In genomic region chrX:14653486-14653885, ce11 we compare ENCODE assay signal across 7 worm cellular contexts.
TF ChIP-seq lines count a peak whose summit lies in the region.

No protein-coding gene starts in this region.

TF ChIP-seq in whole organism, L1 larva, 84 proteins besides CTCF, POLR2A, EP300 and RAD21 (continues in another document):
- no peak for TF ChIP-seq unc-30 (tag; optimal IDR thresholded peaks at IDR 0.05; lab: Kevin White, UChicago)
- TF ChIP-seq nhr-237 (tag; optimal IDR thresholded peaks at IDR 0.05; lab: Kevin White, UChicago) = no peak
- TF ChIP-seq nhr-19 (GFP tag; conservative IDR thresholded peaks at IDR 0.05; lab: Robert Waterston, UW) = peak; percentile 18; the same call in 1 of the 2 replicates
- no peak for TF ChIP-seq ets-5 (GFP tag; IDR thresholded peaks at IDR 0.05; lab: Robert Waterston, UW)
- TF ChIP-seq elt-2 (tag; optimal IDR thresholded peaks at IDR 0.05; lab: Kevin White, UChicago) = no peak
- no peak for TF ChIP-seq hlh-4 (tag; optimal IDR thresholded peaks at IDR 0.05; lab: Kevin White, UChicago)
- no peak for TF ChIP-seq lin-15B (tag; optimal IDR thresholded peaks at IDR 0.05; lab: Kevin White, UChicago)
- TF ChIP-seq lin-39 (tag; optimal IDR thresholded peaks at IDR 0.05; lab: Kevin White, UChicago) = no peak
- TF ChIP-seq grh-1 (GFP tag; IDR thresholded peaks at IDR 0.05; lab: Robert Waterston, UW) = no peak
- TF ChIP-seq ama-1 (optimal IDR thresholded peaks at IDR 0.05; lab: Kevin White, UChicago) = no peak
- TF ChIP-seq Y116A8C.19 (tag; optimal IDR thresholded peaks at IDR 0.05; lab: Kevin White, UChicago; ENCODE audit: borderline replicate concordance) = no peak
- TF ChIP-seq hpl-2 (GFP tag; optimal IDR thresholded peaks at IDR 0.05; lab: Kevin White, UChicago) = no peak
- peak; percentile 28 for TF ChIP-seq snu-23 (GFP tag; optimal IDR thresholded peaks at IDR 0.05; lab: Kevin White, UChicago)

TF ChIP-seq in whole organism, L2 larva, 48 proteins besides CTCF, POLR2A, EP300 and RAD21:
- TF ChIP-seq sem-4 (tag; optimal IDR thresholded peaks at IDR 0.05; lab: Kevin White, UChicago) = no peak
- TF ChIP-seq nhr-129 (tag; optimal IDR thresholded peaks at IDR 0.05; lab: Kevin White, UChicago) = peak; percentile 58
- peak; percentile 27 for TF ChIP-seq sma-9 (GFP tag; optimal IDR thresholded peaks at IDR 0.05; lab: Kevin White, UChicago)
- TF ChIP-seq sma-9 (tag; optimal IDR thresholded peaks at IDR 0.05; lab: Kevin White, UChicago) = no peak
- peak; percentile 63 for TF ChIP-seq F13H6.1 (tag; optimal IDR thresholded peaks at IDR 0.05; lab: Kevin White, UChicago)
- TF ChIP-seq ama-1 (optimal IDR thresholded peaks at IDR 0.05; lab: Kevin White, UChicago) = no peak
- TF ChIP-seq lin-39 (tag; optimal IDR thresholded peaks at IDR 0.05; lab: Kevin White, UChicago) = no peak
- no peak for TF ChIP-seq R02D3.7 (tag; optimal IDR thresholded peaks at IDR 0.05; lab: Kevin White, UChicago)
- no peak for TF ChIP-seq sma-3 (GFP tag; optimal IDR thresholded peaks at IDR 0.05; lab: Kevin White, UChicago)
- TF ChIP-seq zag-1 (tag; optimal IDR thresholded peaks at IDR 0.05; lab: Kevin White, UChicago) = no peak

TF ChIP-seq in whole organism, L3 larva, 47 proteins besides CTCF, POLR2A, EP300 and RAD21 (continues in another document):
- TF ChIP-seq nhr-12 (tag; optimal IDR thresholded peaks at IDR 0.05; lab: Kevin White, UChicago) (no peak), egl-5 (tag; optimal IDR thresholded peaks at IDR 0.05; lab: Kevin White, UChicago) (no peak), lin-15B (tag; optimal IDR thresholded peaks at IDR 0.05; lab: Kevin White, UChicago) (no peak), lsy-12 (tag; optimal IDR thresholded peaks at IDR 0.05; lab: Kevin White, UChicago) (no peak), jun-1 (tag; optimal IDR thresholded peaks at IDR 0.05; lab: Kevin White, UChicago) (no peak), egl-27 (tag; optimal IDR thresholded peaks at IDR 0.05; lab: Kevin White, UChicago) (no peak), nhr-76 (tag; optimal IDR thresholded peaks at IDR 0.05; lab: Kevin White, UChicago) (no peak), fos-1 (tag; optimal IDR thresholded peaks at IDR 0.05; lab: Kevin White, UChicago) (no peak), snpc-4 (tag; optimal IDR thresholded peaks at IDR 0.05; lab: Kevin White, UChicago) (no peak), ztf-4 (tag; optimal IDR thresholded peaks at IDR 0.05; lab: Kevin White, UChicago) (no peak), nhr-237 (tag; optimal IDR thresholded peaks at IDR 0.05; lab: Kevin White, UChicago) (no peak), mdl-1 (tag; optimal IDR thresholded peaks at IDR 0.05; lab: Kevin White, UChicago) (no peak), aly-2 (tag; optimal IDR thresholded peaks at IDR 0.05; lab: Kevin White, UChicago) (no peak), unc-39 (tag; optimal IDR thresholded peaks at IDR 0.05; lab: Kevin White, UChicago) (no peak), lin-39 (tag; optimal IDR thresholded peaks at IDR 0.05; lab: Kevin White, UChicago) (peak; percentile 22), skn-1 (tag; optimal IDR thresholded peaks at IDR 0.05; lab: Kevin White, UChicago) (no peak)

TF ChIP-seq in whole organism, L4 larva, 104 proteins besides CTCF, POLR2A, EP300 and RAD21:
- peak; percentile 30 for TF ChIP-seq aha-1 (tag; lab: Kevin White, UChicago)
- TF ChIP-seq daf-16 (GFP tag; optimal IDR thresholded peaks at IDR 0.05; lab: Kevin White, UChicago) = peak in 1 of 2 experiments; percentile 25
- TF ChIP-seq daf-16 (tag; optimal IDR thresholded peaks at IDR 0.05; lab: Kevin White, UChicago) = no peak
- no peak for TF ChIP-seq snpc-4 (tag; optimal IDR thresholded peaks at IDR 0.05; lab: Kevin White, UChicago)
- TF ChIP-seq nhr-11 (tag; optimal IDR thresholded peaks at IDR 0.05; lab: Kevin White, UChicago) = peak; percentile 45
- TF ChIP-seq hlh-11 (tag; optimal IDR thresholded peaks at IDR 0.05; lab: Kevin White, UChicago) = peak; percentile 17

TF ChIP-seq in whole organism, early embryonic, 17 proteins besides CTCF, POLR2A, EP300 and RAD21:
- TF ChIP-seq hmg-4 (GFP tag; optimal IDR thresholded peaks at IDR 0.05; lab: Kevin White, UChicago) (peak; percentile 26), F13C5.2 (tag; optimal IDR thresholded peaks at IDR 0.05; lab: Kevin White, UChicago) (no peak)

TF ChIP-seq in whole organism, late embryonic, 69 proteins besides CTCF, POLR2A, EP300 and RAD21:
- TF ChIP-seq T23F11.4 (GFP tag; optimal IDR thresholded peaks at IDR 0.05; lab: Kevin White, UChicago) = no peak
- TF ChIP-seq ahr-1 (tag; optimal IDR thresholded peaks at IDR 0.05; lab: Kevin White, UChicago) = no peak
- TF ChIP-seq elt-4 (tag; optimal IDR thresholded peaks at IDR 0.05; lab: Kevin White, UChicago) = no peak
- TF ChIP-seq ceh-18 (tag; optimal IDR thresholded peaks at IDR 0.05; lab: Kevin White, UChicago) = peak; percentile 60
- TF ChIP-seq unc-3 (GFP tag; conservative IDR thresholded peaks at IDR 0.05; lab: Robert Waterston, UW) = no peak
- TF ChIP-seq unc-3 (tag; optimal IDR thresholded peaks at IDR 0.05; lab: Kevin White, UChicago) = no peak
- TF ChIP-seq nfya-1 (tag; optimal IDR thresholded peaks at IDR 0.05; lab: Kevin White, UChicago) = peak; percentile 16
- peak; percentile 52 for TF ChIP-seq rnt-1 (tag; optimal IDR thresholded peaks at IDR 0.05; lab: Kevin White, UChicago)
- TF ChIP-seq unc-55 (GFP tag; optimal IDR thresholded peaks at IDR 0.05; lab: Kevin White, UChicago) = peak; percentile 64
- no peak for TF ChIP-seq pat-9 (tag; optimal IDR thresholded peaks at IDR 0.05; lab: Kevin White, UChicago)
- TF ChIP-seq hlh-30 (tag; optimal IDR thresholded peaks at IDR 0.05; lab: Kevin White, UChicago; ENCODE audit: insufficient read depth) = no peak
- TF ChIP-seq hlh-8 (tag; optimal IDR thresholded peaks at IDR 0.05; lab: Kevin White, UChicago) = no peak
- TF ChIP-seq tbx-2 (tag; optimal IDR thresholded peaks at IDR 0.05; lab: Kevin White, UChicago) = peak; percentile 18
- no peak for TF ChIP-seq ttx-3 (tag; optimal IDR thresholded peaks at IDR 0.05; lab: Kevin White, UChicago)
- peak; percentile 10 for TF ChIP-seq ref-2 (tag; optimal IDR thresholded peaks at IDR 0.05; lab: Kevin White, UChicago)

TF ChIP-seq in whole organism, mixed stage, embryonic, 35 proteins besides CTCF, POLR2A, EP300 and RAD21:
- no peak for TF ChIP-seq lsy-2 (tag; optimal IDR thresholded peaks at IDR 0.05; lab: Kevin White, UChicago)
- TF ChIP-seq tbx-8 (GFP tag; optimal IDR thresholded peaks at IDR 0.05; lab: Kevin White, UChicago) = no peak
- TF ChIP-seq mep-1 (tag; optimal IDR thresholded peaks at IDR 0.05; lab: Kevin White, UChicago) = no peak
- TF ChIP-seq mab-5 (tag; optimal IDR thresholded peaks at IDR 0.05; lab: Kevin White, UChicago) = peak; percentile 25
- peak; percentile 27 for TF ChIP-seq ces-1 (GFP tag; optimal IDR thresholded peaks at IDR 0.05; lab: Kevin White, UChicago)
- TF ChIP-seq nhr-12 (tag; optimal IDR thresholded peaks at IDR 0.05; lab: Kevin White, UChicago) = no peak
- TF ChIP-seq elt-1 (tag; optimal IDR thresholded peaks at IDR 0.05; lab: Kevin White, UChicago; ENCODE audit: borderline replicate concordance, insufficient read depth) = no peak
- TF ChIP-seq ceh-39 (tag; optimal IDR thresholded peaks at IDR 0.05; lab: Kevin White, UChicago) = no peak
- TF ChIP-seq unc-120 (tag; optimal IDR thresholded peaks at IDR 0.05; lab: Kevin White, UChicago; ENCODE audit: poor library complexity, severe bottlenecking) = peak; percentile 78
- no peak for TF ChIP-seq zip-8 (tag; optimal IDR thresholded peaks at IDR 0.05; lab: Kevin White, UChicago)
- TF ChIP-seq bed-3 (GFP tag; optimal IDR thresholded peaks at IDR 0.05; lab: Kevin White, UChicago) = no peak
- TF ChIP-seq snpc-4 (tag; optimal IDR thresholded peaks at IDR 0.05; lab: Kevin White, UChicago) = no peak
- peak; percentile 78 for TF ChIP-seq unc-62 (GFP tag; optimal IDR thresholded peaks at IDR 0.05; lab: Kevin White, UChicago)
- peak; percentile 99 for TF ChIP-seq hlh-1 (tag; optimal IDR thresholded peaks at IDR 0.05; lab: Kevin White, UChicago)
- no peak for TF ChIP-seq nhr-2 (tag; optimal IDR thresholded peaks at IDR 0.05; lab: Kevin White, UChicago)
- TF ChIP-seq nhr-237 (tag; optimal IDR thresholded peaks at IDR 0.05; lab: Kevin White, UChicago) = no peak
- no peak for TF ChIP-seq nhr-76 (tag; optimal IDR thresholded peaks at IDR 0.05; lab: Kevin White, UChicago)

Comparison
In these comparisons a context has a peak if more than half of its experiments do, and no peak if none do; other contexts are left out.
1. Of the 29 proteins assayed by ChIP-seq in both whole organism, L4 larva and whole organism, L1 larva: peak only in whole organism, L4 larva: aha-1 and nhr-11; only in whole organism, L1 larva: none; in both: none; in neither: 26; mixed calls (peak in some experiments, not most) for 1.